Worm (Caenorhabditis elegans) whole organism, L1 larva: ENCODE measurements around the gene C50F7.3.

Experiments
- C16A3.4 ChIP-seq: fragments of 150-350 bp; optimal IDR thresholded peaks from 2 replicates; lab custom pipeline; 2014; ENCODE audit warnings: missing biosample characterization, missing genetic modification characterization
- F16B12.6 ChIP-seq: fragments of 150-350 bp; optimal IDR thresholded peaks from 2 replicates; lab custom pipeline; 2014; ENCODE audit warnings: missing biosample characterization, missing genetic modification characterization
- Y116A8C.19 ChIP-seq: sonication (generic microtip); optimal IDR thresholded peaks from 2 replicates; lab custom pipeline; 2016; ENCODE audit warnings: missing compliant biosample characterization, missing genetic modification characterization, borderline replicate concordance
- alr-1 ChIP-seq: fragments of 200-800 bp; sonication (Bioruptor generic); optimal IDR thresholded peaks from 2 replicates; lab custom pipeline; 2018; ENCODE audit warnings: borderline replicate concordance, mild to moderate bottlenecking, missing genetic modification characterization, missing compliant biosample characterization
- blmp-1 ChIP-seq: fragments of 150-350 bp; optimal IDR thresholded peaks from 2 replicates; lab custom pipeline; 2014; ENCODE audit warnings: missing biosample characterization, missing genetic modification characterization
- ceh-63 ChIP-seq: fragments of 200-800 bp; sonication (Bioruptor generic); optimal IDR thresholded peaks from 2 replicates; lab custom pipeline; 2018; ENCODE audit warnings: mild to moderate bottlenecking, missing genetic modification characterization, missing compliant biosample characterization
- ceh-82 ChIP-seq, 3 experiments: fragments of 150-350 bp in 1 of 3; sonication (generic microtip) in 2 of 3; optimal IDR thresholded peaks; 2 replicates each; lab custom pipeline; 2014 to 2017; ENCODE audit warnings: missing biosample characterization in 3 of 3, missing genetic modification characterization in 3 of 3
- ceh-88 ChIP-seq: fragments of 200-800 bp; sonication (Bioruptor generic); IDR thresholded peaks from 2 replicates; pipeline ENCODE4 v1.3.6; 2022; ENCODE audit warnings: missing genetic modification characterization, missing compliant biosample characterization
- ceh-90 ChIP-seq: sonication (generic microtip); optimal IDR thresholded peaks from 2 replicates; lab custom pipeline; 2016; ENCODE audit warnings: missing genetic modification characterization, missing compliant biosample characterization
- ces-1 ChIP-seq: fragments of 150-350 bp; optimal IDR thresholded peaks from 2 replicates; lab custom pipeline; 2014; ENCODE audit warnings: missing biosample characterization, missing genetic modification reagents, missing genetic modification characterization
- dpl-1 ChIP-seq, 3 experiments: fragments of 150-350 bp in 2 of 3; sonication (generic microtip) in 1 of 3; optimal IDR thresholded peaks; 2 replicates each; lab custom pipeline; 2014 to 2017; ENCODE audit warnings: missing biosample characterization in 3 of 3, missing genetic modification characterization in 3 of 3, missing genetic modification reagents in 3 of 3
- efl-1 ChIP-seq, 4 experiments: fragments of 150-350 bp; optimal IDR thresholded peaks in 3 of 4; peaks in 1 of 4; 1 replicate in 1 of 4; 2 replicates in 3 of 4; lab custom pipeline; 2014; ENCODE audit warnings: missing biosample characterization in 2 of 4, missing genetic modification characterization in 2 of 4, missing genetic modification reagents in 2 of 4
- elt-2 ChIP-seq: sonication (generic microtip); optimal IDR thresholded peaks from 2 replicates; lab custom pipeline; 2016; ENCODE audit warnings: missing genetic modification characterization, mild to moderate bottlenecking, inconsistent platforms, missing compliant biosample characterization, missing genetic modification reagents
- ets-5 ChIP-seq: fragments of 200-800 bp; sonication (Bioruptor generic); IDR thresholded peaks from 2 replicates; pipeline ENCODE4 v1.3.6; 2022; ENCODE audit warnings: missing genetic modification characterization, missing compliant biosample characterization
- fkh-10 ChIP-seq: sonication (generic microtip); optimal IDR thresholded peaks from 2 replicates; lab custom pipeline; 2017; ENCODE audit warnings: missing biosample characterization, missing genetic modification reagents, missing genetic modification characterization
- fkh-4 ChIP-seq: sonication (generic microtip); optimal IDR thresholded peaks from 2 replicates; lab custom pipeline; 2016; ENCODE audit warnings: missing compliant biosample characterization, missing genetic modification characterization, borderline replicate concordance
- fkh-8 ChIP-seq: sonication (generic microtip); optimal IDR thresholded peaks from 2 replicates; lab custom pipeline; 2016; ENCODE audit warnings: mild to moderate bottlenecking, missing genetic modification characterization, missing compliant biosample characterization
- lin-13 ChIP-seq: fragments of 150-350 bp; optimal IDR thresholded peaks from 2 replicates; lab custom pipeline; 2014; ENCODE audit warnings: missing biosample characterization, missing genetic modification reagents, missing genetic modification characterization
- lin-14 ChIP-seq: fragments of 200-800 bp; sonication (Bioruptor generic); optimal IDR thresholded peaks from 2 replicates; lab custom pipeline; 2018; ENCODE audit warnings: mild to moderate bottlenecking, missing genetic modification characterization, moderate library complexity, missing compliant biosample characterization
- lin-15B ChIP-seq: fragments of 150-350 bp; sonication (generic microtip); optimal IDR thresholded peaks from 3 replicates; lab custom pipeline; 2014; ENCODE audit warnings: missing biosample characterization, missing genetic modification characterization
- lin-35 ChIP-seq, 2 experiments: fragments of 150-350 bp; optimal IDR thresholded peaks; 2 replicates each; lab custom pipeline; 2014; ENCODE audit warnings: missing biosample characterization in 2 of 2, missing genetic modification characterization in 2 of 2, missing genetic modification reagents in 2 of 2
- lin-39 ChIP-seq: fragments of 150-350 bp; optimal IDR thresholded peaks from 2 replicates; lab custom pipeline; 2014; ENCODE audit warnings: missing biosample characterization, missing genetic modification reagents, missing genetic modification characterization
- lsy-2 ChIP-seq, 2 experiments: fragments of 150-350 bp; optimal IDR thresholded peaks; 2 replicates each; lab custom pipeline; 2014; ENCODE audit warnings: missing biosample characterization in 2 of 2, missing genetic modification characterization in 2 of 2
- mef-2 ChIP-seq: fragments of 150-350 bp; optimal IDR thresholded peaks from 2 replicates; lab custom pipeline; 2014; ENCODE audit warnings: missing biosample characterization, missing genetic modification characterization
- mep-1 ChIP-seq: fragments of 150-350 bp; optimal IDR thresholded peaks from 2 replicates; lab custom pipeline; 2014; ENCODE audit warnings: missing biosample characterization, missing genetic modification characterization
- nhr-11 ChIP-seq: fragments of 150-350 bp; optimal IDR thresholded peaks from 2 replicates; lab custom pipeline; 2014; ENCODE audit warnings: missing biosample characterization, missing genetic modification characterization
- nhr-12 ChIP-seq: sonication (generic microtip); optimal IDR thresholded peaks from 2 replicates; lab custom pipeline; 2017; ENCODE audit warnings: missing biosample characterization, missing genetic modification characterization
- nhr-20 ChIP-seq: sonication (generic microtip); optimal IDR thresholded peaks from 2 replicates; lab custom pipeline; 2016; ENCODE audit warnings: mild to moderate bottlenecking, missing genetic modification characterization, missing compliant biosample characterization
- nhr-28 ChIP-seq: fragments of 150-350 bp; optimal IDR thresholded peaks from 2 replicates; lab custom pipeline; 2014; ENCODE audit warnings: missing biosample characterization, missing genetic modification characterization
- nhr-47 ChIP-seq: sonication (generic microtip); optimal IDR thresholded peaks from 2 replicates; lab custom pipeline; 2016; ENCODE audit warnings: mild to moderate bottlenecking, missing genetic modification characterization, moderate library complexity, missing compliant biosample characterization
- nhr-71 ChIP-seq: sonication (generic microtip); optimal IDR thresholded peaks from 2 replicates; lab custom pipeline; 2016; ENCODE audit warnings: mild to moderate bottlenecking, missing genetic modification characterization, moderate library complexity, missing compliant biosample characterization
- nhr-76 ChIP-seq: sonication (generic microtip); optimal IDR thresholded peaks from 2 replicates; lab custom pipeline; 2017; ENCODE audit warnings: missing biosample characterization, missing genetic modification characterization
- nhr-77 ChIP-seq: fragments of 150-350 bp; optimal IDR thresholded peaks from 2 replicates; lab custom pipeline; 2014; ENCODE audit warnings: missing biosample characterization, missing genetic modification characterization
- nhr-84 ChIP-seq: sonication (generic microtip); optimal IDR thresholded peaks from 2 replicates; lab custom pipeline; 2017; ENCODE audit warnings: missing biosample characterization, missing genetic modification characterization
- nhr-85 ChIP-seq: sonication (generic microtip); peaks from one replicate; lab custom pipeline; 2016; ENCODE audit warnings: missing genetic modification characterization, inconsistent platforms, missing compliant biosample characterization
- nhr-90 ChIP-seq: sonication (generic microtip); optimal IDR thresholded peaks from 2 replicates; lab custom pipeline; 2016; ENCODE audit warnings: mild to moderate bottlenecking, missing genetic modification characterization, missing compliant biosample characterization; ENCODE audit not compliant: poor library complexity
- pag-3 ChIP-seq: sonication (generic microtip); optimal IDR thresholded peaks from 2 replicates; lab custom pipeline; 2017; ENCODE audit warnings: missing genetic modification characterization, mild to moderate bottlenecking, missing compliant biosample characterization, antibody characterized with exemption, borderline replicate concordance; ENCODE audit not compliant: insufficient read depth
- pax-3 ChIP-seq: fragments of 200-800 bp; sonication (Bioruptor generic); optimal IDR thresholded peaks from 2 replicates; lab custom pipeline; 2018; ENCODE audit warnings: mild to moderate bottlenecking, missing genetic modification characterization, moderate library complexity, missing compliant biosample characterization
- rnt-1 ChIP-seq: sonication (generic microtip); optimal IDR thresholded peaks from 2 replicates; lab custom pipeline; 2016; ENCODE audit warnings: mild to moderate bottlenecking, missing genetic modification characterization, moderate library complexity, missing compliant biosample characterization
- skn-1 ChIP-seq: fragments of 150-350 bp; optimal IDR thresholded peaks from 2 replicates; lab custom pipeline; 2014; ENCODE audit warnings: missing biosample characterization, missing genetic modification characterization
- snu-23 ChIP-seq: sonication (generic microtip); optimal IDR thresholded peaks from 2 replicates; lab custom pipeline; 2016; ENCODE audit warnings: missing genetic modification characterization, missing compliant biosample characterization
- tlp-1 ChIP-seq: fragments of 150-350 bp; optimal IDR thresholded peaks from 2 replicates; lab custom pipeline; 2014; ENCODE audit warnings: missing biosample characterization, missing genetic modification characterization
- unc-30 ChIP-seq: sonication (generic microtip); optimal IDR thresholded peaks from 2 replicates; lab custom pipeline; 2017; ENCODE audit warnings: missing biosample characterization, missing genetic modification characterization
- unc-62 ChIP-seq: fragments of 150-350 bp; optimal IDR thresholded peaks from 2 replicates; lab custom pipeline; 2014; ENCODE audit warnings: missing biosample characterization, missing genetic modification reagents, missing genetic modification characterization
- xbp-1 ChIP-seq: sonication (generic microtip); optimal IDR thresholded peaks from 2 replicates; lab custom pipeline; 2016; ENCODE audit warnings: missing genetic modification characterization, missing compliant biosample characterization
- zip-4 ChIP-seq: fragments of 200-800 bp; sonication (Bioruptor generic); optimal IDR thresholded peaks from 2 replicates; lab custom pipeline; 2018; ENCODE audit warnings: mild to moderate bottlenecking, missing genetic modification characterization, moderate library complexity, missing compliant biosample characterization
- ztf-11 ChIP-seq, 2 experiments: sonication (generic microtip); optimal IDR thresholded peaks; 2 replicates each; lab custom pipeline; 2016 to 2017; ENCODE audit warnings: missing genetic modification characterization in 2 of 2, missing biosample characterization in 1 of 2, missing compliant biosample characterization in 1 of 2

Gene C50F7.3

DNA sequence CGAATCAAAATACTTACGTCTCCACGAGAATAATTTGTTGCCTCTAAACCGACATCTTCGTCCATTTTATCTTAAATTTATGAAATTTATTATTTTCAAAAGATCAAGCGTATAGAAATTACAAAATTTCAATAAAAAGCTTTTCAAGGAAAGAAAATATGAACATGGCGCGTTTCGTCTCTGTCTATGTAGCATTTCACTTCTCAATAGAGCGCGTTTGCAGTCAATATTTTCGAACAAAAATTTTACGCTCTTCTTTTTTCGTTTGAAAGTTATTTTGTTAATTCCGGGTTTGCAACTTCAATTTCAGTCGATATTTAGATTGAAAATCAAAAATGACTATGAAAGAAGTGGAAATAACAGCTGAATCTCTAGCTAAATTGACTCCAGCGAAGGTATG, 42.1 kb downstream of the C50F7.3 start, which contains the start of the genes hcf-1 and swd-2.2:
Gene hcf-1 (minus strand): TSS at position 70 of the 400 bp plus-strand sequence.
Gene swd-2.2 (plus strand): TSS at position 206 of the 400 bp plus-strand sequence.
- TF ChIP-seq ceh-90 (tag; lab: Kevin White, UChicago), result no peak
- no peak for TF ChIP-seq lin-14 (GFP tag; lab: Kevin White, UChicago)
- TF ChIP-seq nhr-28 (tag; lab: Kevin White, UChicago), result no peak
- no peak for TF ChIP-seq nhr-84 (tag; lab: Kevin White, UChicago)
- TF ChIP-seq fkh-4 (tag; lab: Kevin White, UChicago), result no peak
- peak; percentile 41 to 79 for TF ChIP-seq lin-35 (GFP tag; optimal IDR thresholded peaks at IDR 0.05; lab: Kevin White, UChicago)
- TF ChIP-seq tlp-1 (tag; lab: Kevin White, UChicago), result no peak
- TF ChIP-seq unc-30 (tag; lab: Kevin White, UChicago), result no peak
- TF ChIP-seq ets-5 (GFP tag; lab: Robert Waterston, UW), result no peak
- TF ChIP-seq nhr-11 (tag; lab: Kevin White, UChicago), result no peak
- TF ChIP-seq nhr-12, result no peak
- TF ChIP-seq snu-23 (GFP tag; lab: Kevin White, UChicago), result peak; percentile 29
- TF ChIP-seq ceh-63 (GFP tag; lab: Kevin White, UChicago), result no peak
- TF ChIP-seq unc-62 (GFP tag; lab: Kevin White, UChicago), result no peak
- TF ChIP-seq nhr-77 (tag; lab: Kevin White, UChicago), result peak; percentile 27
- no peak for TF ChIP-seq nhr-90
- TF ChIP-seq skn-1, result no peak
- TF ChIP-seq nhr-76 (tag; lab: Kevin White, UChicago), result no peak
- TF ChIP-seq blmp-1 (tag; lab: Kevin White, UChicago), result peak; percentile 63
- TF ChIP-seq mep-1 (tag; lab: Kevin White, UChicago), result peak; percentile 48
- TF ChIP-seq rnt-1 (tag; lab: Kevin White, UChicago), result no peak
- peak; percentile 26 for TF ChIP-seq nhr-71 (tag; lab: Kevin White, UChicago)
- peak; percentile 21 for TF ChIP-seq F16B12.6
- no peak for TF ChIP-seq alr-1 (tag; lab: Kevin White, UChicago)
- peak; percentile 47 to 73 for TF ChIP-seq lsy-2 (tag; optimal IDR thresholded peaks at IDR 0.05; lab: Kevin White, UChicago)
- peak; percentile 40 for TF ChIP-seq nhr-85 (tag; lab: Kevin White, UChicago)
- TF ChIP-seq Y116A8C.19 (tag; lab: Kevin White, UChicago), result no peak
- TF ChIP-seq fkh-8 (tag; lab: Kevin White, UChicago), result no peak
- TF ChIP-seq mef-2 (tag; lab: Kevin White, UChicago), result no peak
- no peak for TF ChIP-seq elt-2 (tag; lab: Kevin White, UChicago)
- TF ChIP-seq pag-3, result no peak
- peak; percentile 21 for TF ChIP-seq xbp-1
- TF ChIP-seq ceh-82 (tag; optimal IDR thresholded peaks at IDR 0.05; lab: Kevin White, UChicago), result peak in 1 of 3 experiments; percentile 18
- peak; percentile 39 for TF ChIP-seq lin-15B (tag; lab: Kevin White, UChicago)
- TF ChIP-seq efl-1 (optimal IDR thresholded peaks at IDR 0.05; lab: Kevin White, UChicago), result peak; percentile 33 to 50
- peak; percentile 64 to 95 for TF ChIP-seq efl-1 (GFP tag; optimal IDR thresholded peaks at IDR 0.05 in 1 of 2; lab: Kevin White, UChicago)
- TF ChIP-seq fkh-10, result no peak
- peak; percentile 41 to 77 (median 61) for TF ChIP-seq dpl-1 (GFP tag; optimal IDR thresholded peaks at IDR 0.05; lab: Kevin White, UChicago)
- TF ChIP-seq ceh-88 (GFP tag; lab: Robert Waterston, UW), result no peak
- peak; percentile 14 for TF ChIP-seq nhr-47 (tag; lab: Kevin White, UChicago)
- peak; percentile 3 for TF ChIP-seq nhr-20
- peak; percentile 61 for TF ChIP-seq C16A3.4 (tag; lab: Kevin White, UChicago)
- no peak for TF ChIP-seq lin-39

DNA sequence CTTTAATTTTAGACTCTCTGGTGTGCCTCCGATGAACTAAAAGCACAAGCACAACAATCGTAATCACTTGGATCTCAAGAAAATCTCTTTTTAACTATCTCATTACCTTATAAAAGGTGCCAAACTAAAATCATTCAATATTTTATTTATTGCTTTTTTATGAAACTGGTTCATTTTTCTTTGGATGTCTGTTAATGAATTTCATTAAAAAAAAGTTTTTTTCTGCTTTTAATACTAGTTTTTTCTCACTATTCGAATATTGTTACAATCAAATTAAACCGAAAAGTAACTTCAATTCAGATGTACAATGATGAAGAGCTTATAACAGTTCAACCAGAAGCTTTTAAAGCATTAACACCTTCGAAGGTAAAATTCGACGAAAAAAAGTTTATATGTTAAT, 43.6 kb downstream of the C50F7.3 start, which contains the start of gene swd-2.1:
Gene swd-2.1 (plus strand): TSS at position 301 of the 400 bp plus-strand sequence.
- TF ChIP-seq lin-13 (GFP tag; lab: Kevin White, UChicago) (no peak), mef-2 (tag; lab: Kevin White, UChicago) (no peak), zip-4 (GFP tag; lab: Kevin White, UChicago) (no peak), lsy-2 (tag; optimal IDR thresholded peaks at IDR 0.05; lab: Kevin White, UChicago) (no peak), ceh-82 (tag; optimal IDR thresholded peaks at IDR 0.05; lab: Kevin White, UChicago) (no peak), pax-3 (tag; lab: Kevin White, UChicago) (no peak), ztf-11 (tag; optimal IDR thresholded peaks at IDR 0.05; lab: Kevin White, UChicago) (no peak), fkh-4 (tag; lab: Kevin White, UChicago) (no peak), ces-1 (GFP tag; lab: Kevin White, UChicago) (no peak)
